Worm (Caenorhabditis elegans) whole organism, L4/young adult: ENCODE results near the gene F14F9.2.

ENCODE experiments used
- W03F9.2 ChIP-seq: fragments of 150-350 bp; optimal IDR thresholded peaks from 2 replicates; lab custom pipeline; 2014; ENCODE audit warnings: missing biosample characterization, missing genetic modification characterization
- dao-5 ChIP-seq: sonication (generic microtip); optimal IDR thresholded peaks from 2 replicates; lab custom pipeline; 2016; ENCODE audit warnings: missing genotype, missing genetic modification characterization, moderate library complexity, missing compliant biosample characterization
- him-1 ChIP-seq: sonication (generic microtip); optimal IDR thresholded peaks from 2 replicates; lab custom pipeline; 2016; ENCODE audit warnings: missing genotype, missing genetic modification reagents, missing genetic modification characterization, missing compliant biosample characterization

DNA sequence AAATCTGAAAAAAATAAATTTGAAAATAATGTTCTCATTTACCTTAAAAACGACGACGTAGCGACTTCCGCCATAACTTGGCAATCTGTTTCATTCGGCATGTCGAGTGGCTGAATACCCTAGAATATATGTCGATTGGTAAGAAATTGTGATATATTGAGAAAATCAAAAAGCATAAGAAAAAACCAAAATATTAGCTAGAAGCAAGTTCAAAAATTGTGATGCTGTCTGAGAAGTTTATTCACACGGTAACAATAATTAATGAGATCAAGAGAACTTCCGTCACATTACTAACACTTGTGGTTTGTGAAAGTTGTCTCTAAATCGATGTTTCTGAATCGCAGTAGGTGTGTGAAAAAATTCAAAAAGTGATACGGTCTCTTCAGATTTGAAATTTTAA lies 42.6 kb upstream of the F14F9.2 start, which contains the start of gene srab-1:
- no peak for TF ChIP-seq W03F9.2
- TF ChIP-seq him-1 (tag; lab: Kevin White, UChicago) = no peak
- no peak for TF ChIP-seq dao-5
